Fruit fly (Drosophila melanogaster) whole organism, embryonic: ENCODE measurements around the gene Prm.

ENCODE experiments used
- BEAF-32 ChIP-seq: fragments of 200-800 bp; sonication (Bioruptor generic); optimal IDR thresholded peaks from 3 replicates; lab custom pipeline; 2017; ENCODE audit warnings: missing biosample characterization, missing genetic modification characterization, mild to moderate bottlenecking, moderate library complexity, missing genetic modification reagents
- CG12744 ChIP-seq: fragments of 200-800 bp; sonication (Bioruptor generic); optimal IDR thresholded peaks from 2 replicates; lab custom pipeline; 2016; ENCODE audit warnings: missing biosample characterization, missing genetic modification characterization
- CG13624 ChIP-seq: fragments of 200-800 bp; sonication (Bioruptor generic); optimal IDR thresholded peaks from 2 replicates; lab custom pipeline; 2016; ENCODE audit warnings: missing biosample characterization, missing genetic modification characterization
- CG14710 ChIP-seq: fragments of 200-800 bp; sonication (Bioruptor generic); optimal IDR thresholded peaks from 3 replicates; lab custom pipeline; 2019; ENCODE audit warnings: missing biosample characterization, mild to moderate bottlenecking, missing genetic modification characterization, moderate library complexity
- CG15011 ChIP-seq: fragments of 200-800 bp; sonication (Bioruptor generic); optimal IDR thresholded peaks from 3 replicates; lab custom pipeline; 2018; ENCODE audit warnings: missing biosample characterization, mild to moderate bottlenecking, missing genetic modification characterization
- CG15073 ChIP-seq: fragments of 200-800 bp; sonication (Bioruptor generic); optimal IDR thresholded peaks from 2 replicates; lab custom pipeline; 2016; ENCODE audit warnings: missing biosample characterization, missing genetic modification characterization
- CG1602 ChIP-seq: fragments of 200-800 bp; sonication (Bioruptor generic); optimal IDR thresholded peaks from 3 replicates; lab custom pipeline; 2016; ENCODE audit warnings: missing biosample characterization, missing genetic modification characterization
- CG1603 ChIP-seq: fragments of 200-800 bp; sonication (Bioruptor generic); optimal IDR thresholded peaks from 2 replicates; lab custom pipeline; 2019; ENCODE audit warnings: missing biosample characterization, mild to moderate bottlenecking, missing genetic modification characterization, moderate library complexity
- CG17359 ChIP-seq: fragments of 200-800 bp; sonication (Bioruptor generic); optimal IDR thresholded peaks from 3 replicates; lab custom pipeline; 2018; ENCODE audit warnings: missing biosample characterization, mild to moderate bottlenecking, missing genetic modification characterization, moderate library complexity
- CG17802 ChIP-seq: fragments of 200-800 bp; sonication (Bioruptor generic); optimal IDR thresholded peaks from 2 replicates; lab custom pipeline; 2018; ENCODE audit warnings: missing biosample characterization, mild to moderate bottlenecking, missing genetic modification characterization, moderate library complexity
- CG2116 ChIP-seq: fragments of 200-800 bp; sonication (Bioruptor generic); optimal IDR thresholded peaks from 3 replicates; lab custom pipeline; 2018; ENCODE audit warnings: missing biosample characterization, mild to moderate bottlenecking, missing genetic modification characterization
- CG32772 ChIP-seq: fragments of 200-800 bp; sonication (Bioruptor generic); IDR thresholded peaks from 2 replicates; pipeline ENCODE4 v1.3.6; 2022; ENCODE audit warnings: missing biosample characterization, missing genetic modification characterization
- CG34224 ChIP-seq: fragments of 200-800 bp; sonication (Bioruptor generic); IDR thresholded peaks from 3 replicates; pipeline ENCODE4 v1.3.6; 2022; ENCODE audit warnings: missing biosample characterization, missing genetic modification characterization; ENCODE audit not compliant: partially characterized antibody
- CG4360 ChIP-seq: fragments of 200-800 bp; sonication (Bioruptor generic); IDR thresholded peaks from 2 replicates; pipeline ENCODE4 v1.3.6; 2022; ENCODE audit warnings: missing biosample characterization, missing genetic modification characterization
- CG4707 ChIP-seq: fragments of 200-800 bp; sonication (Bioruptor generic); optimal IDR thresholded peaks from 2 replicates; lab custom pipeline; 2018; ENCODE audit warnings: missing biosample characterization, mild to moderate bottlenecking, missing genetic modification characterization, moderate library complexity
- CG6272 ChIP-seq: fragments of 200-800 bp; sonication (Bioruptor generic); IDR thresholded peaks from 2 replicates; pipeline ENCODE4 v1.3.6; 2022; ENCODE audit warnings: missing biosample characterization, missing genetic modification characterization
- CG8359 ChIP-seq: fragments of 200-800 bp; sonication (Bioruptor generic); optimal IDR thresholded peaks from 2 replicates; lab custom pipeline; 2017; ENCODE audit warnings: missing biosample characterization, mild to moderate bottlenecking, missing genetic modification characterization, borderline replicate concordance
- CG8478 ChIP-seq: fragments of >200 bp; optimal IDR thresholded peaks from 2 replicates; lab custom pipeline; 2018
- CG9932 ChIP-seq: fragments of 200-800 bp; sonication (Bioruptor generic); IDR thresholded peaks from 2 replicates; pipeline ENCODE4 v1.3.6; 2022; ENCODE audit warnings: missing biosample characterization, missing genetic modification characterization
- CHES-1-like ChIP-seq: fragments of 200-800 bp; sonication (Bioruptor generic); optimal IDR thresholded peaks from 2 replicates; lab custom pipeline; 2016; ENCODE audit warnings: missing biosample characterization, missing genetic modification characterization
- D ChIP-seq, 2 experiments: fragments of 200-800 bp in 1 of 2; fragments of >200 bp in 1 of 2; sonication (Bioruptor generic) in 1 of 2; optimal IDR thresholded peaks; 2 replicates in 1 of 2; 3 replicates in 1 of 2; lab custom pipeline; 2017; ENCODE audit warnings: mild to moderate bottlenecking in 1 of 2, missing biosample characterization in 1 of 2, missing genetic modification characterization in 1 of 2, missing genetic modification reagents in 1 of 2
- Deaf1 ChIP-seq: fragments of 200-800 bp; optimal IDR thresholded peaks from 3 replicates; lab custom pipeline; 2019; ENCODE audit warnings: missing biosample characterization, mild to moderate bottlenecking, missing genetic modification characterization, moderate library complexity
- Dip3 ChIP-seq: fragments of 200-800 bp; sonication (Bioruptor generic); optimal IDR thresholded peaks from 3 replicates; lab custom pipeline; 2016; ENCODE audit warnings: missing biosample characterization, missing genetic modification characterization
- E2f1 ChIP-seq: fragments of 200-800 bp; sonication (Bioruptor generic); IDR thresholded peaks from 2 replicates; pipeline ENCODE4 v1.3.6; 2022; ENCODE audit warnings: missing biosample characterization, missing genetic modification characterization
- Hand ChIP-seq: fragments of 200-800 bp; sonication (Bioruptor generic); optimal IDR thresholded peaks from 2 replicates; lab custom pipeline; 2017; ENCODE audit warnings: mild to moderate bottlenecking, missing biosample characterization, missing genetic modification reagents, missing genetic modification characterization
- Hr51 ChIP-seq, 2 experiments: fragments of 200-800 bp; sonication (Bioruptor generic); optimal IDR thresholded peaks; 2 replicates in 1 of 2; 3 replicates in 1 of 2; lab custom pipeline; 2016 to 2018; ENCODE audit warnings: missing biosample characterization in 2 of 2, missing genetic modification characterization in 2 of 2, mild to moderate bottlenecking in 1 of 2, moderate library complexity in 1 of 2
- Med ChIP-seq: fragments of 200-800 bp; sonication (Bioruptor generic); peaks from one replicate; lab custom pipeline; 2016; ENCODE audit warnings: missing biosample characterization, missing genetic modification characterization, mild to moderate bottlenecking, inconsistent platforms, moderate library complexity
- Mes4 ChIP-seq: fragments of 200-800 bp; sonication (Bioruptor generic); optimal IDR thresholded peaks from 2 replicates; lab custom pipeline; 2016; ENCODE audit warnings: missing biosample characterization, missing genetic modification characterization
- Spps ChIP-seq: fragments of 200-800 bp; sonication (Bioruptor generic); optimal IDR thresholded peaks from 2 replicates; lab custom pipeline; 2018; ENCODE audit warnings: missing biosample characterization, mild to moderate bottlenecking, missing genetic modification characterization
- Stat92E ChIP-seq, 3 experiments: fragments of >200 bp in 2 of 3; fragments of 200-800 bp in 1 of 3; sonication (Bioruptor generic) in 1 of 3; optimal IDR thresholded peaks; 2 replicates each; lab custom pipeline; 2017 to 2019; ENCODE audit warnings: missing biosample characterization in 3 of 3, missing genetic modification characterization in 3 of 3, mild to moderate bottlenecking in 1 of 3, moderate library complexity in 1 of 3
- TFAM ChIP-seq: fragments of 200-800 bp; sonication (Bioruptor generic); optimal IDR thresholded peaks from 2 replicates; lab custom pipeline; 2017; ENCODE audit warnings: missing biosample characterization, missing genetic modification characterization, inconsistent platforms
- Vsx1 ChIP-seq: fragments of 200-800 bp; sonication (Bioruptor generic); optimal IDR thresholded peaks from 2 replicates; lab custom pipeline; 2017; ENCODE audit warnings: missing biosample characterization, mild to moderate bottlenecking, missing genetic modification characterization, missing genetic modification reagents
- bcd ChIP-seq: fragments of 200-800 bp; sonication (Bioruptor generic); optimal IDR thresholded peaks from 2 replicates; lab custom pipeline; 2017; ENCODE audit warnings: missing biosample characterization, mild to moderate bottlenecking, missing genetic modification characterization
- corto ChIP-seq: fragments of 200-800 bp; sonication (Bioruptor generic); optimal IDR thresholded peaks from 2 replicates; lab custom pipeline; 2016; ENCODE audit warnings: missing biosample characterization, mild to moderate bottlenecking, missing genetic modification characterization, moderate library complexity
- cwo ChIP-seq: fragments of 200-800 bp; sonication (Bioruptor generic); optimal IDR thresholded peaks from 3 replicates; lab custom pipeline; 2017; ENCODE audit warnings: missing biosample characterization, missing genetic modification characterization, mild to moderate bottlenecking, moderate library complexity, missing genetic modification reagents
- dmrt11E ChIP-seq: fragments of 200-800 bp; sonication (Bioruptor generic); optimal IDR thresholded peaks from 3 replicates; lab custom pipeline; 2018; ENCODE audit warnings: missing biosample characterization, mild to moderate bottlenecking, missing genetic modification characterization, moderate library complexity
- pan ChIP-seq, 4 experiments: fragments of >200 bp in 3 of 4; fragments of 200-800 bp in 1 of 4; sonication (Bioruptor generic) in 1 of 4; optimal IDR thresholded peaks in 3 of 4; IDR thresholded peaks in 1 of 4; 2 replicates each; pipeline versions ENCODE4 v1.3.6 to Lab custom; 2017 to 2022; ENCODE audit warnings: missing biosample characterization in 2 of 4, missing genetic modification characterization in 2 of 4, mixed read lengths in 1 of 4
- phol ChIP-seq: fragments of 200-800 bp; sonication (Bioruptor generic); optimal IDR thresholded peaks from 3 replicates; lab custom pipeline; 2018; ENCODE audit warnings: missing biosample characterization, mild to moderate bottlenecking, missing genetic modification characterization, moderate library complexity
- rib ChIP-seq: fragments of 200-800 bp; sonication (Bioruptor generic); IDR thresholded peaks from 2 replicates; pipeline ENCODE4 v1.3.6; 2022; ENCODE audit warnings: missing biosample characterization, missing genetic modification characterization
- sisA ChIP-seq: fragments of 200-800 bp; sonication (Bioruptor generic); IDR thresholded peaks from 2 replicates; pipeline ENCODE4 v1.3.6; 2022; ENCODE audit warnings: missing biosample characterization, missing genetic modification characterization
- slbo ChIP-seq: fragments of 200-800 bp; sonication (Bioruptor generic); IDR thresholded peaks from 2 replicates; pipeline ENCODE4 v1.3.6; 2022; ENCODE audit warnings: missing biosample characterization, missing genetic modification characterization
- stwl ChIP-seq: fragments of 200-800 bp; sonication (Bioruptor generic); optimal IDR thresholded peaks from 3 replicates; lab custom pipeline; 2018; ENCODE audit warnings: missing biosample characterization, mild to moderate bottlenecking, missing genetic modification characterization, moderate library complexity
- tna ChIP-seq: fragments of 200-800 bp; sonication (Bioruptor generic); IDR thresholded peaks from 2 replicates; pipeline ENCODE4 v1.3.6; 2022; ENCODE audit warnings: missing biosample characterization, missing genetic modification characterization; ENCODE audit not compliant: partially characterized antibody
- toy ChIP-seq: fragments of 200-800 bp; sonication (Bioruptor generic); IDR thresholded peaks from 2 replicates; pipeline ENCODE4 v1.3.6; 2022; ENCODE audit warnings: missing biosample characterization, missing genetic modification characterization
- tx ChIP-seq: fragments of 200-800 bp; sonication (Bioruptor generic); optimal IDR thresholded peaks from 2 replicates; lab custom pipeline; 2016; ENCODE audit warnings: missing biosample characterization, missing genetic modification characterization
- z ChIP-seq: fragments of 200-800 bp; sonication (Bioruptor generic); IDR thresholded peaks from 3 replicates; pipeline ENCODE4 v1.3.6; 2022; ENCODE audit warnings: missing biosample characterization, missing genetic modification characterization
- zen ChIP-seq: fragments of 200-800 bp; sonication (Bioruptor generic); optimal IDR thresholded peaks from 3 replicates; lab custom pipeline; 2018; ENCODE audit warnings: missing biosample characterization, mild to moderate bottlenecking, missing genetic modification characterization, moderate library complexity
- zfh2 ChIP-seq: fragments of 200-800 bp; sonication (Bioruptor generic); optimal IDR thresholded peaks from 2 replicates; lab custom pipeline; 2016; ENCODE audit warnings: missing biosample characterization, missing genetic modification characterization

Gene Prm

dm6 chr3L:8696487-8696954 lies 48.6 kb downstream of the Prm start (continued):
- TF ChIP-seq CG15011 (GFP tag; lab: Kevin White, UChicago) (peak; percentile 5), pan (optimal IDR thresholded peaks at IDR 0.05; lab: Kevin White, UChicago) (no peak), pan (GFP tag; optimal IDR thresholded peaks at IDR 0.05 in 1 of 2, IDR thresholded peaks at IDR 0.05 in 1 of 2) (peak in 1 of 2 experiments; percentile 61), CG17359 (tag; lab: Kevin White, UChicago) (peak; percentile 76), BEAF-32 (GFP tag; lab: Kevin White, UChicago) (no peak), Spps (tag; lab: Kevin White, UChicago) (peak; percentile 56), CG4360 (GFP tag; lab: Robert Waterston, UW) (peak; percentile 44), zen (tag; lab: Kevin White, UChicago) (no peak), CG15073 (GFP tag; lab: Kevin White, UChicago) (no peak), Hr51 (GFP tag; optimal IDR thresholded peaks at IDR 0.05; lab: Kevin White, UChicago) (peak; percentile 18 to 29), toy (no peak), Dip3 (GFP tag; lab: Kevin White, UChicago) (no peak), CG13624 (GFP tag; lab: Kevin White, UChicago) (peak; percentile 60), CG4707 (GFP tag; lab: Kevin White, UChicago) (peak; percentile 47), CG12744 (no peak), CG2116 (GFP tag; lab: Kevin White, UChicago) (peak; percentile 42), z (GFP tag; lab: Robert Waterston, UW) (peak; percentile 63; the same call in 1 of the 3 replicates), CG34224 (no peak), sisA (GFP tag; lab: Robert Waterston, UW) (no peak), E2f1 (GFP tag; lab: Robert Waterston, UW) (no peak; the same call in 1 of the 2 replicates), tx (GFP tag; lab: Kevin White, UChicago) (no peak), CG8478 (lab: Kevin White, UChicago) (no peak), stwl (tag; lab: Kevin White, UChicago) (no peak), CG17802 (peak; percentile 20), CG8359 (GFP tag; lab: Kevin White, UChicago) (peak; percentile 56), Hand (peak; percentile 45), dmrt11E (tag; lab: Kevin White, UChicago) (peak; percentile 40), CG9932 (GFP tag; lab: Robert Waterston, UW) (peak; percentile 45; the same call in 1 of the 2 replicates), corto (GFP tag; lab: Kevin White, UChicago) (no peak), Stat92E (GFP tag; optimal IDR thresholded peaks at IDR 0.05; lab: Kevin White, UChicago) (no peak), Mes4 (GFP tag; lab: Kevin White, UChicago) (peak; percentile 28), bcd (peak; percentile 69), CG14710 (tag; lab: Kevin White, UChicago) (peak; percentile 39), CG32772 (no peak), zfh2 (GFP tag; lab: Kevin White, UChicago) (no peak), TFAM (no peak), D (optimal IDR thresholded peaks at IDR 0.05; lab: Kevin White, UChicago) (no peak), D (GFP tag; optimal IDR thresholded peaks at IDR 0.05; lab: Kevin White, UChicago) (peak; percentile 59), cwo (GFP tag; lab: Kevin White, UChicago) (peak; percentile 100), CG1603 (tag; lab: Kevin White, UChicago) (peak; percentile 21), Vsx1 (GFP tag; lab: Kevin White, UChicago) (peak; percentile 89), CG6272 (GFP tag; lab: Robert Waterston, UW) (0 out of 2 replicates have a peak, but pooled peaks have one; percentile 21), phol (tag; lab: Kevin White, UChicago) (no peak), Med (peak; percentile 93), tna (GFP tag; lab: Robert Waterston, UW) (no peak), slbo (GFP tag; lab: Robert Waterston, UW) (peak; percentile 42), Deaf1 (tag; lab: Kevin White, UChicago) (peak; percentile 81), rib (GFP tag; lab: Robert Waterston, UW) (peak; percentile 82), CHES-1-like (GFP tag; lab: Kevin White, UChicago) (peak; percentile 8), CG1602 (GFP tag; lab: Kevin White, UChicago) (peak; percentile 18)
